Fruit fly (Drosophila melanogaster) whole organism, embryonic: ENCODE data around the gene tbrd-1.

Experiments used
- ATbp ChIP-seq: fragments of 200-800 bp; sonication (Bioruptor generic); optimal IDR thresholded peaks from 2 replicates; lab custom pipeline; 2017; ENCODE audit warnings: missing biosample characterization, mild to moderate bottlenecking, missing genetic modification characterization, missing genetic modification reagents
- Ada2b ChIP-seq: fragments of 200-800 bp; sonication (Bioruptor generic); IDR thresholded peaks from 2 replicates; pipeline ENCODE4 v1.3.6; 2022; ENCODE audit warnings: missing biosample characterization, missing genetic modification characterization
- Bgb ChIP-seq: fragments of 200-800 bp; sonication (Bioruptor generic); IDR thresholded peaks from 2 replicates; pipeline ENCODE4 v1.3.6; 2022; ENCODE audit warnings: missing biosample characterization, missing genetic modification characterization; ENCODE audit not compliant: partially characterized antibody
- CG10462 ChIP-seq: fragments of 200-800 bp; sonication (Bioruptor generic); optimal IDR thresholded peaks from 2 replicates; lab custom pipeline; 2016; ENCODE audit warnings: missing biosample characterization, missing genetic modification characterization
- CG11085 ChIP-seq: fragments of 200-800 bp; sonication (Bioruptor generic); IDR thresholded peaks from 2 replicates; pipeline ENCODE4 v1.3.6; 2022; ENCODE audit warnings: missing biosample characterization, missing genetic modification characterization
- CG11456 ChIP-seq: fragments of 200-800 bp; sonication (Bioruptor generic); IDR thresholded peaks from 3 replicates; pipeline ENCODE4 v1.3.6; 2022; ENCODE audit warnings: missing biosample characterization, missing genetic modification characterization
- CG17385 ChIP-seq: fragments of 200-800 bp; sonication (Bioruptor generic); optimal IDR thresholded peaks from 3 replicates; lab custom pipeline; 2018; ENCODE audit warnings: missing biosample characterization, mild to moderate bottlenecking, missing genetic modification characterization
- CG18599 ChIP-seq: fragments of 200-800 bp; sonication (Bioruptor generic); optimal IDR thresholded peaks from 3 replicates; lab custom pipeline; 2017; ENCODE audit warnings: missing biosample characterization, missing genetic modification characterization, mild to moderate bottlenecking, moderate library complexity, missing genetic modification reagents
- CG2678 ChIP-seq: fragments of 200-800 bp; sonication (Bioruptor generic); optimal IDR thresholded peaks from 3 replicates; lab custom pipeline; 2019; ENCODE audit warnings: missing biosample characterization, mild to moderate bottlenecking, missing genetic modification characterization, moderate library complexity
- CG30403 ChIP-seq: fragments of 200-800 bp; sonication (Bioruptor generic); optimal IDR thresholded peaks from 3 replicates; lab custom pipeline; 2016; ENCODE audit warnings: missing biosample characterization, missing genetic modification characterization
- CG34422 ChIP-seq: fragments of 200-800 bp; sonication (Bioruptor generic); IDR thresholded peaks from 3 replicates; pipeline ENCODE4 v1.3.6; 2022; ENCODE audit warnings: missing biosample characterization, missing genetic modification characterization
- CG3847 ChIP-seq: fragments of 200-800 bp; sonication (Bioruptor generic); IDR thresholded peaks from 2 replicates; pipeline ENCODE4 v1.3.6; 2022; ENCODE audit warnings: missing biosample characterization, missing genetic modification characterization
- CG4328 ChIP-seq: fragments of 200-800 bp; sonication (Bioruptor generic); optimal IDR thresholded peaks from 3 replicates; lab custom pipeline; 2017; ENCODE audit warnings: missing biosample characterization, missing genetic modification reagents, missing genetic modification characterization
- CG5953 ChIP-seq: fragments of 200-800 bp; sonication (Bioruptor generic); IDR thresholded peaks from 2 replicates; pipeline ENCODE4 v1.3.6; 2022; ENCODE audit warnings: missing biosample characterization, missing genetic modification characterization
- CG6175 ChIP-seq: fragments of 200-800 bp; sonication (Bioruptor generic); IDR thresholded peaks from 3 replicates; pipeline ENCODE4 v1.3.6; 2022; ENCODE audit warnings: missing biosample characterization, missing genetic modification characterization
- CG6765 ChIP-seq: fragments of 200-800 bp; sonication (Bioruptor generic); optimal IDR thresholded peaks from 3 replicates; lab custom pipeline; 2017; ENCODE audit warnings: missing biosample characterization, mild to moderate bottlenecking, missing genetic modification characterization
- CG7786 ChIP-seq: fragments of 200-800 bp; sonication (Bioruptor generic); optimal IDR thresholded peaks from 2 replicates; lab custom pipeline; 2016; ENCODE audit warnings: missing biosample characterization, missing genetic modification characterization
- CG8944 ChIP-seq: fragments of 200-800 bp; sonication (Bioruptor generic); optimal IDR thresholded peaks from 3 replicates; lab custom pipeline; 2016; ENCODE audit warnings: missing biosample characterization, missing genetic modification characterization
- CG9215 ChIP-seq: fragments of 200-800 bp; sonication (Bioruptor generic); IDR thresholded peaks from 2 replicates; pipeline ENCODE4 v1.3.6; 2022; ENCODE audit warnings: missing biosample characterization, missing genetic modification characterization
- CG9932 ChIP-seq: fragments of 200-800 bp; sonication (Bioruptor generic); IDR thresholded peaks from 2 replicates; pipeline ENCODE4 v1.3.6; 2022; ENCODE audit warnings: missing biosample characterization, missing genetic modification characterization
- Chrac-16 ChIP-seq: fragments of 200-800 bp; sonication (Bioruptor generic); optimal IDR thresholded peaks from 3 replicates; lab custom pipeline; 2016; ENCODE audit warnings: missing biosample characterization, missing genetic modification characterization
- E2f2 ChIP-seq: fragments of 200-800 bp; sonication (Bioruptor generic); IDR thresholded peaks from 2 replicates; pipeline ENCODE4 v1.3.6; 2022; ENCODE audit warnings: missing biosample characterization, missing genetic modification characterization
- Fer1 ChIP-seq: fragments of 200-800 bp; sonication (Bioruptor generic); optimal IDR thresholded peaks from 2 replicates; lab custom pipeline; 2017; ENCODE audit warnings: missing biosample characterization, mild to moderate bottlenecking, missing genetic modification characterization
- HLH3B ChIP-seq: fragments of 200-800 bp; sonication (Bioruptor generic); IDR thresholded peaks from 2 replicates; pipeline ENCODE4 v1.3.6; 2022; ENCODE audit warnings: missing biosample characterization, missing genetic modification characterization
- Hand ChIP-seq: fragments of 200-800 bp; sonication (Bioruptor generic); optimal IDR thresholded peaks from 2 replicates; lab custom pipeline; 2017; ENCODE audit warnings: mild to moderate bottlenecking, missing biosample characterization, missing genetic modification reagents, missing genetic modification characterization
- Hsf ChIP-seq: fragments of 200-800 bp; sonication (Bioruptor generic); optimal IDR thresholded peaks from 3 replicates; lab custom pipeline; 2016; ENCODE audit warnings: missing biosample characterization, missing genetic modification characterization
- MESR4 ChIP-seq: fragments of 200-800 bp; sonication (Bioruptor generic); optimal IDR thresholded peaks from 2 replicates; lab custom pipeline; 2018; ENCODE audit warnings: missing biosample characterization, mild to moderate bottlenecking, missing genetic modification characterization, moderate library complexity
- Meics ChIP-seq: fragments of 200-800 bp; sonication (Bioruptor generic); optimal IDR thresholded peaks from 2 replicates; lab custom pipeline; 2017; ENCODE audit warnings: missing biosample characterization, mild to moderate bottlenecking, missing genetic modification characterization
- NK7.1 ChIP-seq: fragments of 200-800 bp; sonication (Bioruptor generic); optimal IDR thresholded peaks from 3 replicates; lab custom pipeline; 2016; ENCODE audit warnings: missing biosample characterization, missing genetic modification characterization
- Pdp1 ChIP-seq, 2 experiments: fragments of 200-800 bp; sonication (Bioruptor generic); optimal IDR thresholded peaks; 3 replicates each; lab custom pipeline; 2016; ENCODE audit warnings: missing biosample characterization in 2 of 2, missing genetic modification characterization in 2 of 2, mild to moderate bottlenecking in 1 of 2, moderate library complexity in 1 of 2
- Ravus ChIP-seq: fragments of 200-800 bp; sonication (Bioruptor generic); IDR thresholded peaks from 2 replicates; pipeline ENCODE4 v1.3.6; 2022; ENCODE audit warnings: missing biosample characterization, missing genetic modification characterization
- TFAM ChIP-seq: fragments of 200-800 bp; sonication (Bioruptor generic); optimal IDR thresholded peaks from 2 replicates; lab custom pipeline; 2017; ENCODE audit warnings: missing biosample characterization, missing genetic modification characterization, inconsistent platforms
- Trl ChIP-seq, 3 experiments: fragments of >200 bp in 2 of 3; fragments of 200-800 bp in 1 of 3; sonication (Bioruptor generic) in 1 of 3; optimal IDR thresholded peaks; 2 replicates in 1 of 3; 3 replicates in 2 of 3; lab custom pipeline; 2016 to 2017; ENCODE audit warnings: missing biosample characterization in 1 of 3, missing genetic modification characterization in 1 of 3
- Usf ChIP-seq: fragments of 200-800 bp; sonication (Bioruptor generic); optimal IDR thresholded peaks from 2 replicates; lab custom pipeline; 2017; ENCODE audit warnings: missing genotype, missing biosample characterization, missing genetic modification characterization
- bowl ChIP-seq: fragments of 200-800 bp; sonication (Bioruptor generic); IDR thresholded peaks from 2 replicates; pipeline ENCODE4 v1.3.6; 2022; ENCODE audit warnings: missing biosample characterization, missing genetic modification characterization
- chn ChIP-seq: fragments of 200-800 bp; sonication (Bioruptor generic); optimal IDR thresholded peaks from 2 replicates; lab custom pipeline; 2016; ENCODE audit warnings: missing biosample characterization, missing genetic modification characterization
- dm ChIP-seq: fragments of 200-800 bp; sonication (Bioruptor generic); optimal IDR thresholded peaks from 3 replicates; lab custom pipeline; 2016; ENCODE audit warnings: missing biosample characterization, missing genetic modification characterization
- dpn ChIP-seq, 2 experiments: fragments of 200-800 bp; sonication (Bioruptor generic); optimal IDR thresholded peaks; 3 replicates each; lab custom pipeline; 2016; ENCODE audit warnings: missing biosample characterization in 2 of 2, missing genetic modification characterization in 2 of 2
- dysf ChIP-seq: fragments of 200-800 bp; sonication (Bioruptor generic); IDR thresholded peaks from 3 replicates; pipeline ENCODE4 v1.3.6; 2022; ENCODE audit warnings: missing biosample characterization, missing genetic modification characterization
- ems ChIP-seq: fragments of 200-800 bp; sonication (Bioruptor generic); optimal IDR thresholded peaks from 3 replicates; lab custom pipeline; 2016; ENCODE audit warnings: missing biosample characterization, missing genetic modification characterization
- fd96Cb ChIP-seq: fragments of 200-800 bp; sonication (Bioruptor generic); optimal IDR thresholded peaks from 2 replicates; lab custom pipeline; 2018; ENCODE audit warnings: missing biosample characterization, mild to moderate bottlenecking, missing genetic modification characterization, moderate library complexity
- lmd ChIP-seq: fragments of 200-800 bp; sonication (Bioruptor generic); IDR thresholded peaks from 2 replicates; pipeline ENCODE4 v1.3.6; 2022; ENCODE audit warnings: missing biosample characterization, missing genetic modification characterization
- nmo ChIP-seq: fragments of 200-800 bp; sonication (Bioruptor generic); optimal IDR thresholded peaks from 2 replicates; lab custom pipeline; 2018; ENCODE audit warnings: missing biosample characterization, mild to moderate bottlenecking, missing genetic modification characterization, moderate library complexity
- pnt ChIP-seq: fragments of 200-800 bp; sonication (Bioruptor generic); optimal IDR thresholded peaks from 3 replicates; lab custom pipeline; 2016; ENCODE audit warnings: missing biosample characterization, missing genetic modification characterization
- slbo ChIP-seq: fragments of 200-800 bp; sonication (Bioruptor generic); IDR thresholded peaks from 2 replicates; pipeline ENCODE4 v1.3.6; 2022; ENCODE audit warnings: missing biosample characterization, missing genetic modification characterization
- sob ChIP-seq: fragments of 200-800 bp; sonication (Bioruptor generic); IDR thresholded peaks from 2 replicates; pipeline ENCODE4 v1.3.6; 2022; ENCODE audit warnings: missing biosample characterization, missing genetic modification characterization
- sqz ChIP-seq: fragments of 200-800 bp; sonication (Bioruptor generic); optimal IDR thresholded peaks from 3 replicates; lab custom pipeline; 2018; ENCODE audit warnings: missing biosample characterization, mild to moderate bottlenecking, missing genetic modification characterization
- stc ChIP-seq: fragments of 200-800 bp; sonication (Bioruptor generic); IDR thresholded peaks from 2 replicates; pipeline ENCODE4 v1.3.6; 2022; ENCODE audit warnings: missing biosample characterization, missing genetic modification characterization
- zfh1 ChIP-seq: fragments of 200-800 bp; sonication (Bioruptor generic); IDR thresholded peaks from 3 replicates; pipeline ENCODE4 v1.3.6; 2022; ENCODE audit warnings: missing biosample characterization, missing genetic modification characterization

tbrd-1 gene

dm6 chr3R:23941643-23942424 lies 48.5 kb upstream of the tbrd-1 start (continued):
- peak; percentile 54; the same call in 1 of the 2 replicates for TF ChIP-seq sob (GFP tag; lab: Robert Waterston, UW)
- TF ChIP-seq stc (GFP tag; lab: Robert Waterston, UW), result peak; percentile 66
- TF ChIP-seq CG30403 (GFP tag; lab: Kevin White, UChicago), result peak; percentile 58
- TF ChIP-seq Hsf (GFP tag; lab: Kevin White, UChicago), result peak; percentile 32
- TF ChIP-seq CG5953, result peak; percentile 36; the same call in 1 of the 2 replicates
- peak; percentile 35 for TF ChIP-seq Meics (GFP tag; lab: Kevin White, UChicago)
- peak; percentile 38; the same call in 1 of the 2 replicates for TF ChIP-seq CG9215 (GFP tag; lab: Robert Waterston, UW)
- no peak for TF ChIP-seq MESR4
- TF ChIP-seq CG18599 (GFP tag; lab: Kevin White, UChicago), result peak; percentile 65
- peak; percentile 32; the same call in 1 of the 2 replicates for TF ChIP-seq CG3847 (GFP tag; lab: Robert Waterston, UW)
- TF ChIP-seq Fer1, result no peak
- peak; percentile 20 for TF ChIP-seq nmo (GFP tag; lab: Kevin White, UChicago)
- TF ChIP-seq pnt, result peak; percentile 16
- peak; percentile 67 for TF ChIP-seq Ada2b (GFP tag; lab: Robert Waterston, UW)
- peak; percentile 18; the same call in 1 of the 2 replicates for TF ChIP-seq E2f2 (GFP tag; lab: Robert Waterston, UW)
- no peak for TF ChIP-seq chn
- TF ChIP-seq TFAM (GFP tag; lab: Kevin White, UChicago), result no peak
- peak; percentile 59 for TF ChIP-seq slbo (GFP tag; lab: Robert Waterston, UW)
- TF ChIP-seq Bgb (GFP tag; lab: Robert Waterston, UW), result no peak
- TF ChIP-seq Ravus, result no peak
- 0 out of 3 replicates have a peak, but pooled peaks have one; percentile 29 for TF ChIP-seq CG11456 (GFP tag; lab: Robert Waterston, UW)
- TF ChIP-seq bowl (GFP tag; lab: Robert Waterston, UW), result no peak
- peak; percentile 61; the same call in 1 of the 2 replicates for TF ChIP-seq lmd
- no peak for TF ChIP-seq CG10462 (GFP tag; lab: Kevin White, UChicago)
- TF ChIP-seq dm, result peak; percentile 7
- TF ChIP-seq CG11085 (GFP tag; lab: Robert Waterston, UW), result no peak
- peak; percentile 27; the same call in 1 of the 3 replicates for TF ChIP-seq CG34422 (GFP tag; lab: Robert Waterston, UW)
- peak; percentile 31 for TF ChIP-seq CG7786 (GFP tag; lab: Kevin White, UChicago)
- TF ChIP-seq CG9932 (GFP tag; lab: Robert Waterston, UW), result peak; percentile 74
- no peak for TF ChIP-seq ems
- peak; percentile 44 for TF ChIP-seq sqz (GFP tag; lab: Kevin White, UChicago)
- peak; percentile 30 for TF ChIP-seq CG4328
- TF ChIP-seq CG17385, result peak; percentile 49
- peak; percentile 37 to 96 for TF ChIP-seq Pdp1 (GFP tag; optimal IDR thresholded peaks at IDR 0.05; lab: Kevin White, UChicago)
- no peak for TF ChIP-seq Trl (optimal IDR thresholded peaks at IDR 0.05; lab: Kevin White, UChicago)
- peak; percentile 31 for TF ChIP-seq Trl (GFP tag; optimal IDR thresholded peaks at IDR 0.05; lab: Kevin White, UChicago)
- no peak for TF ChIP-seq Usf
- peak; percentile 4 for TF ChIP-seq CG8944 (GFP tag; lab: Kevin White, UChicago)
- peak; percentile 8 for TF ChIP-seq fd96Cb
- peak; percentile 48; the same call in 1 of the 3 replicates for TF ChIP-seq dysf (GFP tag; lab: Robert Waterston, UW)
- TF ChIP-seq CG2678 (tag; lab: Kevin White, UChicago), result peak; percentile 42
- 0 out of 3 replicates have a peak, but pooled peaks have one; percentile 22 for TF ChIP-seq CG6175
- TF ChIP-seq ATbp, result peak; percentile 1
- peak; percentile 2 for TF ChIP-seq NK7.1 (GFP tag; lab: Kevin White, UChicago)
- peak; percentile 28 for TF ChIP-seq Hand (GFP tag; lab: Kevin White, UChicago)
- TF ChIP-seq CG6765 (GFP tag; lab: Kevin White, UChicago), result peak; percentile 18
- peak; percentile 1 for TF ChIP-seq Chrac-16 (GFP tag; lab: Kevin White, UChicago)
- TF ChIP-seq zfh1 (GFP tag; lab: Robert Waterston, UW), result 0 out of 3 replicates have a peak, but pooled peaks have one; percentile 40
- TF ChIP-seq dpn (GFP tag; optimal IDR thresholded peaks at IDR 0.05; lab: Kevin White, UChicago), result peak; percentile 6 to 42
- peak; percentile 62 for TF ChIP-seq HLH3B (GFP tag; lab: Robert Waterston, UW)
